Worm (Caenorhabditis elegans) whole organism, L1 larva: ENCODE data around the gene F19G12.4.

Source experiments
- C16A3.4 ChIP-seq: fragments of 150-350 bp; optimal IDR thresholded peaks from 2 replicates; lab custom pipeline; 2014; ENCODE audit warnings: missing biosample characterization, missing genetic modification characterization
- F16B12.6 ChIP-seq: fragments of 150-350 bp; optimal IDR thresholded peaks from 2 replicates; lab custom pipeline; 2014; ENCODE audit warnings: missing biosample characterization, missing genetic modification characterization
- aha-1 ChIP-seq: fragments of 150-350 bp; optimal IDR thresholded peaks from 2 replicates; lab custom pipeline; 2014; ENCODE audit warnings: missing biosample characterization, missing genetic modification characterization
- alr-1 ChIP-seq: fragments of 200-800 bp; sonication (Bioruptor generic); optimal IDR thresholded peaks from 2 replicates; lab custom pipeline; 2018; ENCODE audit warnings: borderline replicate concordance, mild to moderate bottlenecking, missing genetic modification characterization, missing compliant biosample characterization
- aly-2 ChIP-seq: fragments of 150-350 bp; optimal IDR thresholded peaks from 2 replicates; lab custom pipeline; 2014; ENCODE audit warnings: missing biosample characterization, missing genetic modification characterization
- ceh-82 ChIP-seq, 3 experiments: fragments of 150-350 bp in 1 of 3; sonication (generic microtip) in 2 of 3; optimal IDR thresholded peaks; 2 replicates each; lab custom pipeline; 2014 to 2017; ENCODE audit warnings: missing biosample characterization in 3 of 3, missing genetic modification characterization in 3 of 3
- ceh-90 ChIP-seq: sonication (generic microtip); optimal IDR thresholded peaks from 2 replicates; lab custom pipeline; 2016; ENCODE audit warnings: missing genetic modification characterization, missing compliant biosample characterization
- dpl-1 ChIP-seq, 3 experiments: fragments of 150-350 bp in 2 of 3; sonication (generic microtip) in 1 of 3; optimal IDR thresholded peaks; 2 replicates each; lab custom pipeline; 2014 to 2017; ENCODE audit warnings: missing biosample characterization in 3 of 3, missing genetic modification characterization in 3 of 3, missing genetic modification reagents in 3 of 3
- dsc-1 ChIP-seq: sonication (generic microtip); optimal IDR thresholded peaks from 2 replicates; lab custom pipeline; 2016; ENCODE audit warnings: mild to moderate bottlenecking, missing genetic modification characterization, missing compliant biosample characterization
- efl-1 ChIP-seq, 4 experiments: fragments of 150-350 bp; optimal IDR thresholded peaks in 3 of 4; peaks in 1 of 4; 1 replicate in 1 of 4; 2 replicates in 3 of 4; lab custom pipeline; 2014; ENCODE audit warnings: missing biosample characterization in 2 of 4, missing genetic modification characterization in 2 of 4, missing genetic modification reagents in 2 of 4
- efl-3 ChIP-seq: fragments of 200-800 bp; sonication (Bioruptor generic); optimal IDR thresholded peaks from 2 replicates; lab custom pipeline; 2018; ENCODE audit warnings: mild to moderate bottlenecking, missing genetic modification characterization, missing compliant biosample characterization
- elt-2 ChIP-seq: sonication (generic microtip); optimal IDR thresholded peaks from 2 replicates; lab custom pipeline; 2016; ENCODE audit warnings: missing genetic modification characterization, mild to moderate bottlenecking, inconsistent platforms, missing compliant biosample characterization, missing genetic modification reagents
- elt-3 ChIP-seq, 6 experiments: fragments of 150-350 bp in 1 of 6; sonication (generic microtip); optimal IDR thresholded peaks; 2 replicates each; lab custom pipeline; 2017 to 2018; ENCODE audit warnings: missing biosample characterization in 6 of 6, missing genetic modification characterization in 6 of 6, inconsistent platforms in 1 of 6
- fkh-10 ChIP-seq: sonication (generic microtip); optimal IDR thresholded peaks from 2 replicates; lab custom pipeline; 2017; ENCODE audit warnings: missing biosample characterization, missing genetic modification reagents, missing genetic modification characterization
- fkh-4 ChIP-seq: sonication (generic microtip); optimal IDR thresholded peaks from 2 replicates; lab custom pipeline; 2016; ENCODE audit warnings: missing compliant biosample characterization, missing genetic modification characterization, borderline replicate concordance
- fos-1 ChIP-seq: fragments of 150-350 bp; optimal IDR thresholded peaks from 2 replicates; lab custom pipeline; 2014; ENCODE audit warnings: missing biosample characterization, missing genetic modification characterization
- grh-1 ChIP-seq: fragments of 200-800 bp; sonication (Bioruptor generic); IDR thresholded peaks from 2 replicates; pipeline ENCODE4 v1.3.6; 2022; ENCODE audit warnings: missing genetic modification reagents, missing genetic modification characterization, missing compliant biosample characterization
- hlh-17 ChIP-seq: fragments of 200-800 bp; sonication (Bioruptor generic); optimal IDR thresholded peaks from 2 replicates; lab custom pipeline; 2018; ENCODE audit warnings: missing genetic modification characterization, mild to moderate bottlenecking, missing compliant biosample characterization, moderate library complexity, borderline replicate concordance
- hlh-4 ChIP-seq: sonication (generic microtip); optimal IDR thresholded peaks from 2 replicates; lab custom pipeline; 2016; ENCODE audit warnings: mild to moderate bottlenecking, missing genetic modification characterization, missing compliant biosample characterization
- isw-1 ChIP-seq: fragments of 200-800 bp; sonication (Bioruptor generic); IDR thresholded peaks from 2 replicates; pipeline ENCODE4 v1.3.6; 2022; ENCODE audit warnings: missing genetic modification characterization, missing compliant biosample characterization
- lin-14 ChIP-seq: fragments of 200-800 bp; sonication (Bioruptor generic); optimal IDR thresholded peaks from 2 replicates; lab custom pipeline; 2018; ENCODE audit warnings: mild to moderate bottlenecking, missing genetic modification characterization, moderate library complexity, missing compliant biosample characterization
- lin-35 ChIP-seq, 2 experiments: fragments of 150-350 bp; optimal IDR thresholded peaks; 2 replicates each; lab custom pipeline; 2014; ENCODE audit warnings: missing biosample characterization in 2 of 2, missing genetic modification characterization in 2 of 2, missing genetic modification reagents in 2 of 2
- lin-39 ChIP-seq: fragments of 150-350 bp; optimal IDR thresholded peaks from 2 replicates; lab custom pipeline; 2014; ENCODE audit warnings: missing biosample characterization, missing genetic modification reagents, missing genetic modification characterization
- mab-9 ChIP-seq: fragments of 200-800 bp; sonication (Bioruptor generic); IDR thresholded peaks from 2 replicates; pipeline ENCODE4 v1.3.6; 2022; ENCODE audit warnings: missing genetic modification reagents, missing genetic modification characterization, missing compliant biosample characterization
- mef-2 ChIP-seq: fragments of 150-350 bp; optimal IDR thresholded peaks from 2 replicates; lab custom pipeline; 2014; ENCODE audit warnings: missing biosample characterization, missing genetic modification characterization
- nhr-11 ChIP-seq: fragments of 150-350 bp; optimal IDR thresholded peaks from 2 replicates; lab custom pipeline; 2014; ENCODE audit warnings: missing biosample characterization, missing genetic modification characterization
- nhr-20 ChIP-seq: sonication (generic microtip); optimal IDR thresholded peaks from 2 replicates; lab custom pipeline; 2016; ENCODE audit warnings: mild to moderate bottlenecking, missing genetic modification characterization, missing compliant biosample characterization
- nhr-237 ChIP-seq: fragments of 150-350 bp; optimal IDR thresholded peaks from 2 replicates; lab custom pipeline; 2014; ENCODE audit warnings: missing biosample characterization, missing genetic modification characterization
- nhr-71 ChIP-seq: sonication (generic microtip); optimal IDR thresholded peaks from 2 replicates; lab custom pipeline; 2016; ENCODE audit warnings: mild to moderate bottlenecking, missing genetic modification characterization, moderate library complexity, missing compliant biosample characterization
- nhr-77 ChIP-seq: fragments of 150-350 bp; optimal IDR thresholded peaks from 2 replicates; lab custom pipeline; 2014; ENCODE audit warnings: missing biosample characterization, missing genetic modification characterization
- nhr-84 ChIP-seq: sonication (generic microtip); optimal IDR thresholded peaks from 2 replicates; lab custom pipeline; 2017; ENCODE audit warnings: missing biosample characterization, missing genetic modification characterization
- nhr-85 ChIP-seq: sonication (generic microtip); peaks from one replicate; lab custom pipeline; 2016; ENCODE audit warnings: missing genetic modification characterization, inconsistent platforms, missing compliant biosample characterization
- nhr-90 ChIP-seq: sonication (generic microtip); optimal IDR thresholded peaks from 2 replicates; lab custom pipeline; 2016; ENCODE audit warnings: mild to moderate bottlenecking, missing genetic modification characterization, missing compliant biosample characterization; ENCODE audit not compliant: poor library complexity
- pag-3 ChIP-seq: sonication (generic microtip); optimal IDR thresholded peaks from 2 replicates; lab custom pipeline; 2017; ENCODE audit warnings: missing genetic modification characterization, mild to moderate bottlenecking, missing compliant biosample characterization, antibody characterized with exemption, borderline replicate concordance; ENCODE audit not compliant: insufficient read depth
- pax-3 ChIP-seq: fragments of 200-800 bp; sonication (Bioruptor generic); optimal IDR thresholded peaks from 2 replicates; lab custom pipeline; 2018; ENCODE audit warnings: mild to moderate bottlenecking, missing genetic modification characterization, moderate library complexity, missing compliant biosample characterization
- rnt-1 ChIP-seq: sonication (generic microtip); optimal IDR thresholded peaks from 2 replicates; lab custom pipeline; 2016; ENCODE audit warnings: mild to moderate bottlenecking, missing genetic modification characterization, moderate library complexity, missing compliant biosample characterization
- snpc-4 ChIP-seq: fragments of 150-350 bp; optimal IDR thresholded peaks from 2 replicates; lab custom pipeline; 2014; ENCODE audit warnings: missing biosample characterization, missing genetic modification characterization
- sox-4 ChIP-seq: sonication (generic microtip); optimal IDR thresholded peaks from 2 replicates; lab custom pipeline; 2016; ENCODE audit warnings: missing genetic modification characterization, missing compliant biosample characterization
- sptf-1 ChIP-seq: fragments of 150-350 bp; optimal IDR thresholded peaks from 2 replicates; lab custom pipeline; 2014; ENCODE audit warnings: missing biosample characterization, missing genetic modification characterization
- sup-37 ChIP-seq: fragments of 200-800 bp; sonication (Bioruptor generic); optimal IDR thresholded peaks from 2 replicates; lab custom pipeline; 2018; ENCODE audit warnings: mild to moderate bottlenecking, missing genetic modification characterization, missing compliant biosample characterization
- tbx-2 ChIP-seq: sonication (generic microtip); optimal IDR thresholded peaks from 2 replicates; lab custom pipeline; 2016; ENCODE audit warnings: missing genetic modification characterization, missing compliant biosample characterization
- tlp-1 ChIP-seq: fragments of 150-350 bp; optimal IDR thresholded peaks from 2 replicates; lab custom pipeline; 2014; ENCODE audit warnings: missing biosample characterization, missing genetic modification characterization
- unc-130 ChIP-seq: fragments of 150-350 bp; optimal IDR thresholded peaks from 2 replicates; lab custom pipeline; 2017; ENCODE audit warnings: missing biosample characterization, missing genetic modification characterization, inconsistent platforms
- unc-62 ChIP-seq: fragments of 150-350 bp; optimal IDR thresholded peaks from 2 replicates; lab custom pipeline; 2014; ENCODE audit warnings: missing biosample characterization, missing genetic modification reagents, missing genetic modification characterization
- unc-86 ChIP-seq: sonication (generic microtip); optimal IDR thresholded peaks from 2 replicates; lab custom pipeline; 2016; ENCODE audit warnings: missing genetic modification characterization, missing compliant biosample characterization
- unc-98 ChIP-seq: fragments of 200-800 bp; sonication (Bioruptor generic); IDR thresholded peaks from 2 replicates; pipeline ENCODE4 v1.3.6; 2022; ENCODE audit warnings: missing genetic modification characterization, missing compliant biosample characterization
- vab-15 ChIP-seq: sonication (generic microtip); optimal IDR thresholded peaks from 2 replicates; lab custom pipeline; 2017; ENCODE audit warnings: missing genotype, mild to moderate bottlenecking, missing genetic modification characterization, missing compliant biosample characterization
- zag-1 ChIP-seq: fragments of 150-350 bp; optimal IDR thresholded peaks from 2 replicates; lab custom pipeline; 2014; ENCODE audit warnings: missing biosample characterization, missing genetic modification characterization

Gene F19G12.4

DNA sequence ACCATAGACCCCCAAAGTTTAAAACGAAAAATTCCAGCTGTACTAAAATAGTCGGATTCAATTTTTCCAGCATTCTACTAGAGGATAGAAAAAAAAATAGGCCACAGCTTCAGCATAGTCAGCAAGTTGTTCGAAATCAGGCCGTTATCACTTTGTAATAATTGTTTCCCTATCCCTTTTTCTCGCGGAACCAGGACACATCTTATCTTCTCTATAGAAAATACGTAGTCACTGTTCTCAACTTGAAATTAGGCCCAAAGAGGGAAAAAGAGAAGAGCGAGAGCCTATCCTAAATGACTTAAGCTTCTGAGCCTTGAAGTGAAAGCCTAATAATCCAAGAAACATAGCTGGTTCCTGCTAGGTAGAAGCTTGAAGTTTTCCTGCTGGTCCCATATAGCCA lies 28.6 kb downstream of the F19G12.4 start (continued):
- TF ChIP-seq nhr-85 (tag; lab: Kevin White, UChicago) (peak; percentile 75), fkh-10 (GFP tag; lab: Kevin White, UChicago) (no peak), hlh-17 (GFP tag; lab: Kevin White, UChicago) (no peak), dsc-1 (tag; lab: Kevin White, UChicago) (no peak), lin-35 (GFP tag; optimal IDR thresholded peaks at IDR 0.05; lab: Kevin White, UChicago) (no peak)

DNA sequence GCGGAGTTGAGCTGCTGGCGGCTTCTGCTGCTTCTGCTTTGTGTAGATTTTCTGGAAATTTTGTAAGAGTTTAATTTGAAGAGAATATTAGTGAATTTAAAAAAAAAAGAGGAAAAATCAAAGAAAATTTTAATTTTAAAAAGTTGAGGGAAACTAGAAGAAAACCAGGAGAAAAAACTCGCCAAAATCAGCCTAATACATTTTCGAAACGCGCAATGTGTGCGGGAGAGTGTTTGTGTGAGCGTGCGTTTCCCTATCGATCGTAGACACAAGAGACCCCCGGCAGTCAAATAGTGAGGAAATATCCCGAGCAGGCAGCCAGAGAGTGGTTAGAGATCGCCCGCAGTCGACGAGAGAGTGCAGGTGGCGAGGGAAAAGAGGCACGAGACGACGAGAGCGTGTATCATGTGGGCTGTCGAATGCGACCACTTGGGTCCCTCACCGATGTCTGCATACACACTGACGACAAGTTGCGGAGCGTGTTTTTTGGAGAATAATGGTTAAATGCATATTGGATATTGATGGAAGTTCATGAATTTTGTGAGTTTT lies 29.6 kb downstream of the F19G12.4 start, which contains the start of gene zfp-3:
Gene zfp-3, minus strand, starts transcription at position 51 of the 549 bp plus-strand sequence.
- TF ChIP-seq aly-2 (tag; lab: Kevin White, UChicago) (peak; percentile 89), nhr-71 (tag; lab: Kevin White, UChicago) (peak; percentile 99), pax-3 (peak; percentile 92), unc-86 (tag; lab: Kevin White, UChicago) (peak; percentile 96), tbx-2 (tag; lab: Kevin White, UChicago) (peak; percentile 98), hlh-4 (tag; lab: Kevin White, UChicago) (peak; percentile 3), fkh-4 (peak; percentile 35), nhr-84 (tag; lab: Kevin White, UChicago) (no peak), alr-1 (tag; lab: Kevin White, UChicago) (no peak), aha-1 (tag; lab: Kevin White, UChicago) (peak; percentile 92), mef-2 (tag; lab: Kevin White, UChicago) (peak; percentile 78), vab-15 (peak; percentile 58), nhr-237 (tag; lab: Kevin White, UChicago) (peak; percentile 81), mab-9 (GFP tag; lab: Robert Waterston, UW) (peak; percentile 87), nhr-11 (tag; lab: Kevin White, UChicago) (peak; percentile 83), nhr-20 (tag; lab: Kevin White, UChicago) (peak; percentile 99), unc-98 (peak; percentile 69), isw-1 (GFP tag; lab: Robert Waterston, UW) (peak; percentile 91), efl-1 (optimal IDR thresholded peaks at IDR 0.05; lab: Kevin White, UChicago) (peak; percentile 85 to 96), efl-1 (GFP tag; optimal IDR thresholded peaks at IDR 0.05 in 1 of 2; lab: Kevin White, UChicago) (peak; percentile 66 to 97), dpl-1 (GFP tag; optimal IDR thresholded peaks at IDR 0.05; lab: Kevin White, UChicago) (peak; percentile 72 to 77 (median 73)), grh-1 (peak; percentile 91), hlh-17 (GFP tag; lab: Kevin White, UChicago) (no peak), fkh-10 (GFP tag; lab: Kevin White, UChicago) (peak; percentile 86), efl-3 (GFP tag; lab: Kevin White, UChicago) (no peak), sup-37 (GFP tag; lab: Kevin White, UChicago) (peak; percentile 76), ceh-82 (tag; optimal IDR thresholded peaks at IDR 0.05; lab: Kevin White, UChicago) (peak; percentile 81 to 96 (median 94)), zag-1 (tag; lab: Kevin White, UChicago) (peak; percentile 42), snpc-4 (peak; percentile 84), fos-1 (tag; lab: Kevin White, UChicago) (peak; percentile 95), nhr-90 (tag; lab: Kevin White, UChicago) (peak; percentile 95), elt-2 (tag; lab: Kevin White, UChicago) (peak; percentile 82), sptf-1 (tag; lab: Kevin White, UChicago) (no peak), nhr-77 (tag; lab: Kevin White, UChicago) (peak; percentile 95), lin-39 (tag; lab: Kevin White, UChicago) (peak; percentile 64), C16A3.4 (tag; lab: Kevin White, UChicago) (peak; percentile 92), dsc-1 (tag; lab: Kevin White, UChicago) (peak; percentile 95), lin-14 (GFP tag; lab: Kevin White, UChicago) (peak; percentile 99), sox-4 (peak; percentile 85), unc-130 (peak; percentile 55), F16B12.6 (tag; lab: Kevin White, UChicago) (peak; percentile 96), elt-3 (tag; optimal IDR thresholded peaks at IDR 0.05; lab: Kevin White, UChicago) (peak in 3 of 6 experiments; percentile 26 to 88 (median 82)), ceh-90 (no peak), pag-3 (no peak), tlp-1 (tag; lab: Kevin White, UChicago) (no peak), unc-62 (GFP tag; lab: Kevin White, UChicago) (peak; percentile 59), rnt-1 (tag; lab: Kevin White, UChicago) (peak; percentile 95)
